Worm (Caenorhabditis elegans): ENCODE results near the gene nsph-1.1.

- TF ChIP-seq snpc-4 (tag; optimal IDR thresholded peaks at IDR 0.05) (no peak), elt-3 (tag; optimal IDR thresholded peaks at IDR 0.05) (no peak), nhr-11 (tag; optimal IDR thresholded peaks at IDR 0.05) (no peak), unc-55 (GFP tag; optimal IDR thresholded peaks at IDR 0.05) (no peak), nhr-25 (tag; optimal IDR thresholded peaks at IDR 0.05) (no peak), dmd-4 (tag; optimal IDR thresholded peaks at IDR 0.05) (no peak), nhr-129 (tag; optimal IDR thresholded peaks at IDR 0.05) (peak; percentile 23), unc-62 (GFP tag; optimal IDR thresholded peaks at IDR 0.05) (no peak), nhr-10 (tag; optimal IDR thresholded peaks at IDR 0.05) (no peak), skn-1 (tag; optimal IDR thresholded peaks at IDR 0.05) (no peak), mbf-1 (tag; optimal IDR thresholded peaks at IDR 0.05) (no peak)
Measured at ce11 chrII:8783451-8783967, 16.9 kb downstream of the nsph-1.1 start, which contains the start of gene sgn-1.

All from whole organism, L2 larva.